Worm (Caenorhabditis elegans): ENCODE results near the gene Y48A5A.1.

Gene Y48A5A.1

DNA sequence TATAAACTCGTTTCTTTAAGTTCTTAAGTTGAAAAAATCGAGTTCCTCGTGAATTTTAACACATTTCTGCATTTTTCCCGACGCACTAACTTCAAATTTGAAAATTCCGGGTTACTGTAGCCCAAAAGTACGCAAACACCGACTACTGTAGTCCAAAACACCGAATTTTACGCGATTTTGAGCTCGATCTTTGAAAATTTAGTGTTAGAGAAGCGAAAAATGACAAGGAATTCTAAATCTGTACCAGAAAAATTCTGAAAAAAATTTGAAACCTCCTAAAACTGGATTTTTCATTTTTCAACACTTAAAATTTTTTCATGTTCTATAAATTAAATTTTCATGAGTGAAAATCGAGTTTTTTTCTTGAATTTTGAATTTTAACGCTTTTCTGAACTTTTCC lies 20.1 kb upstream of the Y48A5A.1 start:
- TF ChIP-seq F16B12.6 (tag; optimal IDR thresholded peaks at IDR 0.05): no peak
- TF ChIP-seq sup-37 (GFP tag; optimal IDR thresholded peaks at IDR 0.05): no peak
- no peak for TF ChIP-seq ces-1 (GFP tag; optimal IDR thresholded peaks at IDR 0.05)
- TF ChIP-seq lin-15B (tag; optimal IDR thresholded peaks at IDR 0.05): no peak
- TF ChIP-seq ztf-11 (tag; optimal IDR thresholded peaks at IDR 0.05): no peak
- TF ChIP-seq lsy-2 (tag; optimal IDR thresholded peaks at IDR 0.05): no peak
- TF ChIP-seq pax-3 (tag; optimal IDR thresholded peaks at IDR 0.05): no peak
- TF ChIP-seq mab-9 (GFP tag; IDR thresholded peaks at IDR 0.05): no peak
- TF ChIP-seq nhr-85 (tag): no peak
- no peak for TF ChIP-seq tlp-1 (tag; optimal IDR thresholded peaks at IDR 0.05)
- TF ChIP-seq hlh-4 (tag; optimal IDR thresholded peaks at IDR 0.05): no peak
- no peak for TF ChIP-seq unc-98 (GFP tag; IDR thresholded peaks at IDR 0.05)

DNA sequence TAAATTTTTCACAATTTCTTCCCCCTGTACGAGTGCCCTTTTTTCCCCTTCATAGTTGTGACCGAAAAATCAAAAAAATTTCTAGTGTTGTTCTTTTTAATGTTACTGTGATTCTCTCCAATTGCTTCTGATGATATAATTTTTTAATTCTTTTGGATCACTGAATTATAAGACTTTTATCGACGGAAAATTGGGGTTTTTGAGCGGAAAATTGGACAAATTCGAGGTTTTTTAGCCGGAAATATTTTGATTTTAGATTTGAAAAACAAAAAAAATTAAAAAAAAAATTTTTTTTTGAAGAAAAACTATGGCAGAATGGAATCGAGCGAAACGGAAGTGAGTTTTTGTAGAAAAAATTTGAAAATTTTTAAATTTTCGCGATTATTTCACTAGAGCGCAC lies 17.4 kb upstream of the Y48A5A.1 start, which contains the start of gene tsen-54:
TSS of gene tsen-54 (plus strand) at position 301 of the 400 bp plus-strand sequence.
- TF ChIP-seq pax-3 (tag; optimal IDR thresholded peaks at IDR 0.05) (no peak), unc-30 (tag; optimal IDR thresholded peaks at IDR 0.05) (no peak), alr-1 (tag; optimal IDR thresholded peaks at IDR 0.05; ENCODE audit: borderline replicate concordance) (no peak), elt-3 (tag; optimal IDR thresholded peaks at IDR 0.05) (no peak), hpl-2 (GFP tag; optimal IDR thresholded peaks at IDR 0.05) (no peak), tlp-1 (tag; optimal IDR thresholded peaks at IDR 0.05) (no peak), nhr-237 (tag; optimal IDR thresholded peaks at IDR 0.05) (no peak)

DNA sequence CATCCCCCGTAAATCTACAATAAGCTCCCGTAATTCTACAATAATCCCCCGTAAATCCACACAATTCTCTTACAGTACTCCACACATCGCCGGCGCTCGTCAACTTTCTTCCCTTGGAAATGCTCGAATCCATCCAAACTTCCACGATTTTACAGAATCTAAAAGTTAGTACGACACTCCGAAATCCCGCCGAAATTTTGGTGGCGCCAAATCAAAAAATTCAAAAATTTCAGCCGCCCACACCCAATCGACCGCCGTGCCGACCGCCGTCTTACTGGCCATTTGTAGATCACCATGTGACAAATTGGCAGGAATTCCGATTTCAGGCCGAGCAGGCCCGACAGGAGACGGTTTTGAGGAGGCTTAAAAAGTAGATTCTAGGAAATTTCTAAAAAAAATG lies 13.0 kb upstream of the Y48A5A.1 start:
- peak in 1 of 3 experiments; percentile 29 for TF ChIP-seq dpl-1 (GFP tag; optimal IDR thresholded peaks at IDR 0.05)
- TF ChIP-seq lin-35 (GFP tag; optimal IDR thresholded peaks at IDR 0.05): peak in 1 of 2 experiments; percentile 6
- TF ChIP-seq efl-1 (optimal IDR thresholded peaks at IDR 0.05): peak; percentile 9 to 54
- TF ChIP-seq efl-1 (GFP tag; optimal IDR thresholded peaks at IDR 0.05 in 1 of 2): peak; percentile 13 to 94
- no peak for TF ChIP-seq mef-2 (tag; optimal IDR thresholded peaks at IDR 0.05)

DNA sequence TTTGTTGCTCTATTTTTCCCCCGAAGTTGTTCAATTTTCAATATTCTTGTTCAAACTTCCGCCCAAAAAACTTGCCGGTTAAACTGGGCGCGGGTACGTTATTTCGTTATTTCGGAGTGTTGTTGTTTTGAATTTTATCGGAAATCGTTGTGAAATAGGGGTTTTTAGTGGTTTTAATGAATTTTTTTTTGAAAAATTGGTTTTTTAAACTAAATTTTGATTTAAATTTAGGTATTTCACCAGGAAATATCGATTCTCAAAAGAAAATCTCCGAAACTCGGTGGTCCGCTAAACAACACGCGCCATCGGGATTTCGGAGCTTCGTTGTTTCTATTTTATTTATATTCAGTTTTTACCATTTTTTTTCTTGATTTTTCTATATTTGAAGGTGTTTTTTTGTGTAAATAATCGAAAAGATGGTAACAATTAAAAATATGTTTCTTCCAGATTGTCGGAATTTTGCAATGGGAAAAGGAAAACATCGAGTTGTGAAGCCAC lies 12.1 kb upstream of the Y48A5A.1 start, which contains the start of gene F52C12.2:
TSS of gene F52C12.2 (plus strand) at position 448 of the 498 bp plus-strand sequence.
- no peak for TF ChIP-seq nhr-28 (tag; optimal IDR thresholded peaks at IDR 0.05)
- TF ChIP-seq fos-1 (tag; optimal IDR thresholded peaks at IDR 0.05): no peak
- TF ChIP-seq zip-4 (GFP tag; optimal IDR thresholded peaks at IDR 0.05): peak; percentile 56
- TF ChIP-seq egl-13 (tag; optimal IDR thresholded peaks at IDR 0.05): peak; percentile 71
- TF ChIP-seq C34B4.2 (tag; optimal IDR thresholded peaks at IDR 0.05): no peak
- peak; percentile 59 for TF ChIP-seq unc-86 (tag; optimal IDR thresholded peaks at IDR 0.05)
- no peak for TF ChIP-seq tlp-1 (tag; optimal IDR thresholded peaks at IDR 0.05)
- TF ChIP-seq F16B12.6 (tag; optimal IDR thresholded peaks at IDR 0.05): no peak
- TF ChIP-seq xbp-1 (tag; optimal IDR thresholded peaks at IDR 0.05): peak; percentile 87
- TF ChIP-seq grh-1 (GFP tag; IDR thresholded peaks at IDR 0.05): no peak
- TF ChIP-seq pax-3 (tag; optimal IDR thresholded peaks at IDR 0.05): peak; percentile 51
- TF ChIP-seq snu-23 (GFP tag; optimal IDR thresholded peaks at IDR 0.05): peak; percentile 82
- peak; percentile 67 for TF ChIP-seq irx-1 (tag; optimal IDR thresholded peaks at IDR 0.05)
- peak; percentile 50 for TF ChIP-seq lin-39 (tag; optimal IDR thresholded peaks at IDR 0.05)
- TF ChIP-seq mdl-1 (tag; optimal IDR thresholded peaks at IDR 0.05): peak in 1 of 2 experiments; percentile 16
- peak; percentile 14 for TF ChIP-seq nhr-77 (tag; optimal IDR thresholded peaks at IDR 0.05)
- TF ChIP-seq sup-37 (GFP tag; optimal IDR thresholded peaks at IDR 0.05): peak; percentile 18
- peak; percentile 69 to 80 for TF ChIP-seq lsy-2 (tag; optimal IDR thresholded peaks at IDR 0.05)
- peak; percentile 82 for TF ChIP-seq swsn-7 (tag; optimal IDR thresholded peaks at IDR 0.05)
- TF ChIP-seq pag-3 (tag; optimal IDR thresholded peaks at IDR 0.05; ENCODE audit: borderline replicate concordance, insufficient read depth): no peak
- TF ChIP-seq skn-1 (tag; optimal IDR thresholded peaks at IDR 0.05): no peak
- TF ChIP-seq nhr-71 (tag; optimal IDR thresholded peaks at IDR 0.05): peak; percentile 86
- TF ChIP-seq unc-130 (tag; optimal IDR thresholded peaks at IDR 0.05): no peak
- no peak for TF ChIP-seq rnt-1 (tag; optimal IDR thresholded peaks at IDR 0.05)
- peak; percentile 79 to 91 for TF ChIP-seq lin-35 (GFP tag; optimal IDR thresholded peaks at IDR 0.05)
- peak; percentile 36 for TF ChIP-seq C04F5.9 (tag; optimal IDR thresholded peaks at IDR 0.05)
- peak; percentile 70 to 88 (median 84) for TF ChIP-seq dpl-1 (GFP tag; optimal IDR thresholded peaks at IDR 0.05)
- TF ChIP-seq ztf-11 (tag; optimal IDR thresholded peaks at IDR 0.05): peak in 1 of 2 experiments; percentile 42
- peak; percentile 87 for TF ChIP-seq nhr-47 (tag; optimal IDR thresholded peaks at IDR 0.05)
- TF ChIP-seq mep-1 (tag; optimal IDR thresholded peaks at IDR 0.05): peak; percentile 58
- TF ChIP-seq fkh-10 (GFP tag; optimal IDR thresholded peaks at IDR 0.05): no peak
- peak; percentile 61 for TF ChIP-seq nhr-19 (GFP tag; conservative IDR thresholded peaks at IDR 0.05)
- TF ChIP-seq nhr-237 (tag; optimal IDR thresholded peaks at IDR 0.05): no peak

All from whole organism, L1 larva.